Worm (Caenorhabditis elegans): ENCODE results near the gene ent-5.

Gene ent-5

ce11 chrX:4649097-4649496 is at the start of gene ent-5:
TSS of gene ent-5 (minus strand) at chrX:4649197.
- TF ChIP-seq ZK546.5 (tag; optimal IDR thresholded peaks at IDR 0.05) (no peak), ceh-82 (tag; optimal IDR thresholded peaks at IDR 0.05) (no peak), nhr-25 (tag; optimal IDR thresholded peaks at IDR 0.05) (no peak), ceh-9 (tag; optimal IDR thresholded peaks at IDR 0.05) (no peak), nhr-11 (tag; optimal IDR thresholded peaks at IDR 0.05) (no peak), elt-2 (tag; optimal IDR thresholded peaks at IDR 0.05) (no peak), jun-1 (tag; optimal IDR thresholded peaks at IDR 0.05) (no peak), nhr-43 (tag; optimal IDR thresholded peaks at IDR 0.05; ENCODE audit: poor library complexity, severe bottlenecking) (no peak), mdl-1 (tag; optimal IDR thresholded peaks at IDR 0.05) (no peak), nhr-76 (tag; optimal IDR thresholded peaks at IDR 0.05) (no peak), R02D3.7 (tag; optimal IDR thresholded peaks at IDR 0.05) (no peak), pha-4 (tag; optimal IDR thresholded peaks at IDR 0.05) (no peak)

ce11 chrX:4698271-4698670 is 49.3 kb upstream of the ent-5 start:
- TF ChIP-seq elt-2 (tag; optimal IDR thresholded peaks at IDR 0.05) (peak; percentile 87), ceh-28 (tag; optimal IDR thresholded peaks at IDR 0.05) (peak; percentile 50), nhr-77 (tag; optimal IDR thresholded peaks at IDR 0.05) (no peak), pqm-1 (tag; optimal IDR thresholded peaks at IDR 0.05) (peak; percentile 89)

ce11 chrX:4694611-4695370 is 45.8 kb upstream of the ent-5 start:
- TF ChIP-seq ztf-4 (tag; optimal IDR thresholded peaks at IDR 0.05) (no peak), nhr-23 (tag; optimal IDR thresholded peaks at IDR 0.05) (peak; percentile 6), hmg-11 (tag; optimal IDR thresholded peaks at IDR 0.05) (no peak), nhr-25 (tag; optimal IDR thresholded peaks at IDR 0.05) (peak; percentile 87), elt-2 (tag; optimal IDR thresholded peaks at IDR 0.05) (no peak), tbx-2 (tag; optimal IDR thresholded peaks at IDR 0.05) (no peak), ceh-28 (tag; optimal IDR thresholded peaks at IDR 0.05) (no peak), R02D3.7 (tag; optimal IDR thresholded peaks at IDR 0.05) (no peak)

ce11 chrX:4691148-4691773 is 42.3 kb upstream of the ent-5 start, which contains the start of gene K02G10.5:
TSS of gene K02G10.5 (minus strand) at chrX:4691198.
- TF ChIP-seq fkh-2 (tag; optimal IDR thresholded peaks at IDR 0.05) (no peak), pha-4 (tag; optimal IDR thresholded peaks at IDR 0.05) (no peak), ama-1 (optimal IDR thresholded peaks at IDR 0.05) (no peak), nhr-237 (tag; optimal IDR thresholded peaks at IDR 0.05) (no peak), ztf-4 (tag; optimal IDR thresholded peaks at IDR 0.05) (no peak), nhr-11 (tag; optimal IDR thresholded peaks at IDR 0.05) (no peak), nfya-1 (tag; optimal IDR thresholded peaks at IDR 0.05; ENCODE audit: insufficient read depth) (no peak)

- TF ChIP-seq ztf-11 (tag; optimal IDR thresholded peaks at IDR 0.05) (no peak), unc-39 (tag; optimal IDR thresholded peaks at IDR 0.05) (no peak), pqm-1 (tag; optimal IDR thresholded peaks at IDR 0.05) (no peak), nhr-25 (tag; optimal IDR thresholded peaks at IDR 0.05) (peak; percentile 60)
Observed at ce11 chrX:4685579-4685978, 36.6 kb upstream of the ent-5 start.

ce11 chrX:4682616-4683015 is 33.6 kb upstream of the ent-5 start, which contains the start of gene K02G10.15:
TSS of gene K02G10.15 (minus strand) at chrX:4682716.
- no peak for TF ChIP-seq egl-27 (tag; optimal IDR thresholded peaks at IDR 0.05)
- TF ChIP-seq tbx-2 (tag; optimal IDR thresholded peaks at IDR 0.05), result no peak
- TF ChIP-seq snpc-4 (tag; optimal IDR thresholded peaks at IDR 0.05), result no peak
- TF ChIP-seq nhr-11 (tag; optimal IDR thresholded peaks at IDR 0.05), result no peak
- no peak for TF ChIP-seq nhr-237 (tag; optimal IDR thresholded peaks at IDR 0.05)
- TF ChIP-seq ceh-28 (tag; optimal IDR thresholded peaks at IDR 0.05), result no peak
- TF ChIP-seq egl-5 (tag; optimal IDR thresholded peaks at IDR 0.05), result no peak
- TF ChIP-seq nfya-1 (tag; optimal IDR thresholded peaks at IDR 0.05; ENCODE audit: insufficient read depth), result no peak
- TF ChIP-seq jun-1 (tag; optimal IDR thresholded peaks at IDR 0.05), result no peak
- no peak for TF ChIP-seq eor-1 (tag; optimal IDR thresholded peaks at IDR 0.05)
- TF ChIP-seq nhr-43 (tag; optimal IDR thresholded peaks at IDR 0.05; ENCODE audit: poor library complexity, severe bottlenecking), result no peak
- TF ChIP-seq nhr-25 (tag; optimal IDR thresholded peaks at IDR 0.05), result no peak
- TF ChIP-seq nhr-77 (tag; optimal IDR thresholded peaks at IDR 0.05), result no peak
- no peak for TF ChIP-seq aly-2 (tag; optimal IDR thresholded peaks at IDR 0.05)
- no peak for TF ChIP-seq ceh-16 (tag; optimal IDR thresholded peaks at IDR 0.05)
- no peak for TF ChIP-seq skn-1 (tag; optimal IDR thresholded peaks at IDR 0.05)
